Worm (Caenorhabditis elegans): ENCODE data around the gene mrps-11.

The mrps-11 gene

DNA sequence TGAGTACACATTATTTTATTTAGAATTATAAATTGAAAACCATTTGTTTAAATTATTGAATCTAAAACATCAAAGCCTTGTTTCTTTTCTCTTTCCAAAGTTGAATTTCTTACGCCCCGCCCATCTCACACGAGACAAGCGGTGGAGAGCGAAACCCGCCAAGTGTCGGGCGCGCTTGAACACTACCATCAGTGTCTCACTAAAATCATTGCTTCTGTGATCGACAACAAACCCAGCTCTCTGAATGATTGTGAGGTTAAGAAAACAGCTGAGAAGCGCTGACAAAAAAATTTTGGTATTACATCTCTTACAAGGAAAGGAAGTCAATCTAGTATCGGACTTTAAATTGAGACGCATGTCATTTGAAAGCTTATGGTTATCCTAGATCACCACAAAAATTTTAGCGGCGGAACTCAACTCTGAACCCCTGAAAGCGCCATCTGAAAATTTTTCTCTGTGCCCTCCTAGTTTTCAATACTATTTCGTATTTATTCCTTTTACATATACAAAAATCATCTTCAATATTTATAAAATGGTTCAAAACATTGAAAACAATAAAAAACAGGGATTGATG, 3.3 kb downstream of the mrps-11 start (continued):
- TF ChIP-seq madf-8 (GFP tag; conservative IDR thresholded peaks at IDR 0.05) (peak; percentile 17; the same call in 1 of the 2 replicates), ccch-3 (GFP tag; optimal IDR thresholded peaks at IDR 0.05) (no peak), madf-10 (tag; optimal IDR thresholded peaks at IDR 0.05) (peak; percentile 38), akir-1 (GFP tag; optimal IDR thresholded peaks at IDR 0.05) (no peak), snpc-3.4 (tag; optimal IDR thresholded peaks at IDR 0.05) (peak; percentile 99), unc-130 (GFP tag; optimal IDR thresholded peaks at IDR 0.05) (peak; percentile 13), C06A6.2 (GFP tag; conservative IDR thresholded peaks at IDR 0.05) (no peak), egrh-3 (GFP tag; IDR thresholded peaks at IDR 0.05) (0 out of 2 replicates have a peak, but pooled peaks have one; percentile 23), Y53F4B.3 (GFP tag; IDR thresholded peaks at IDR 0.05) (peak; percentile 46), zim-3 (tag; optimal IDR thresholded peaks at IDR 0.05) (no peak), ceh-79 (tag; optimal IDR thresholded peaks at IDR 0.05) (no peak), sptf-2 (GFP tag; optimal IDR thresholded peaks at IDR 0.05) (peak; percentile 9), Y67H2A.10 (GFP tag; conservative IDR thresholded peaks at IDR 0.05) (no peak), tbx-9 (tag; optimal IDR thresholded peaks at IDR 0.05; ENCODE audit: borderline replicate concordance) (no peak), ceh-58 (GFP tag; IDR thresholded peaks at IDR 0.05) (no peak), B0336.3 (GFP tag; IDR thresholded peaks at IDR 0.05) (peak; percentile 88), F57C9.4 (tag; optimal IDR thresholded peaks at IDR 0.05) (no peak), F52B5.7 (tag; optimal IDR thresholded peaks at IDR 0.05) (no peak), K11D2.4 (GFP tag; IDR thresholded peaks at IDR 0.05) (peak; percentile 68; the same call in 1 of the 2 replicates), aptf-2 (GFP tag; conservative IDR thresholded peaks at IDR 0.05) (no peak), xnd-1 (tag; optimal IDR thresholded peaks at IDR 0.05) (peak; percentile 36), madf-3 (GFP tag; IDR thresholded peaks at IDR 0.05) (0 out of 2 replicates have a peak, but pooled peaks have one; percentile 7), B0035.1 (tag; optimal IDR thresholded peaks at IDR 0.05) (no peak), unc-62 (GFP tag; optimal IDR thresholded peaks at IDR 0.05) (no peak), F33H1.4 (GFP tag; IDR thresholded peaks at IDR 0.05) (peak; percentile 50), ztf-28 (GFP tag; IDR thresholded peaks at IDR 0.05) (peak; percentile 81; the same call in 1 of the 2 replicates), nfya-2 (GFP tag; IDR thresholded peaks at IDR 0.05) (no peak), let-607 (tag; optimal IDR thresholded peaks at IDR 0.05) (peak in 1 of 2 experiments; percentile 8), Y56A3A.18 (GFP tag; IDR thresholded peaks at IDR 0.05) (peak; percentile 90), efl-1 (GFP tag; optimal IDR thresholded peaks at IDR 0.05) (no peak), lin-40 (tag; optimal IDR thresholded peaks at IDR 0.05) (peak; percentile 54), pha-4 (tag; optimal IDR thresholded peaks at IDR 0.05) (no peak), mel-28 (tag; optimal IDR thresholded peaks at IDR 0.05; ENCODE audit: borderline replicate concordance) (no peak), F22D6.2 (tag; optimal IDR thresholded peaks at IDR 0.05) (no peak), gei-17 (GFP tag; optimal IDR thresholded peaks at IDR 0.05) (no peak), him-1 (tag; optimal IDR thresholded peaks at IDR 0.05) (peak; percentile 96), mcd-1 (GFP tag; IDR thresholded peaks at IDR 0.05) (peak; percentile 81), nhr-27 (tag; optimal IDR thresholded peaks at IDR 0.05) (no peak), F10E7.11 (tag; optimal IDR thresholded peaks at IDR 0.05) (no peak), F57A8.1 (GFP tag; optimal IDR thresholded peaks at IDR 0.05) (no peak), hsf-1 (GFP tag; IDR thresholded peaks at IDR 0.05) (peak; percentile 72), Y53G8AR.9 (GFP tag; conservative IDR thresholded peaks at IDR 0.05) (peak; percentile 88), hmg-1.2 (GFP tag; IDR thresholded peaks at IDR 0.05) (peak; percentile 97), ztf-22 (GFP tag; optimal IDR thresholded peaks at IDR 0.05) (peak; percentile 11), B0261.1 (tag; optimal IDR thresholded peaks at IDR 0.05) (peak; percentile 37), egl-44 (GFP tag; IDR thresholded peaks at IDR 0.05) (peak; percentile 44; the same call in 1 of the 2 replicates), lin-54 (GFP tag; optimal IDR thresholded peaks at IDR 0.05) (peak; percentile 82), B0019.2 (GFP tag; conservative IDR thresholded peaks at IDR 0.05) (peak; percentile 50; the same call in 1 of the 2 replicates)
